Fruit fly (Drosophila melanogaster): ENCODE measurements around the gene CG34178.

DNA sequence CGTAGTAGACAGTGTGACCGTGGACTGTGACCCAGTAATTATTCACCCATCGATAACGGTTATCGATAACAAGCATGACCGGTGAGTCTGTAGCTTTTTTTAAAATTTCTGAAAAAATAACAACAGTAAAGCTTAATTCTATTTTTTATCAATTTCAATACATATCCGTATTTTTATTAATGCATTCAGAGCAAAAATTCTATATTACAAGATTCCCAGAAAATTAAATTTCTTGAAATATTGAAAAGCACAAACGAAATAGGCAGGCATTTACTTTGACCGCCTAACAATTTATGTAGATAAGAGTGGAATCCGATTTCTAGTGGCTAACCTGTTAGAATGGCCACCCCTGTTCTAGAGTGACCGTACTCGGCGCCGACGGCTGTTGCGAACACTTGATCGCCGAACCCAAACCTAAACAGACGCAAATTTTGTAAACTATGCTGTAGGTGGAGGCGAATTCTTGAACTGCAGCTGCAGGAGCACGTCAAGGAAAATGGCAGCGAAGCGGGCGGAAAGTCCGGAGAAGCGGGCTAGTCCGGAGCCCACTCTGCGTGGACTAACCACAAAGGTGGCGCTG lies 39.8 kb upstream of the CG34178 start, which contains the start of gene CG3652:
- TF ChIP-seq CTCF (optimal IDR thresholded peaks at IDR 0.05) (peak; percentile 22 to 33), CG8478 (optimal IDR thresholded peaks at IDR 0.05) (no peak)
